Fruit fly (Drosophila melanogaster): ENCODE data around the gene Dhdds.

Dhdds gene

DNA sequence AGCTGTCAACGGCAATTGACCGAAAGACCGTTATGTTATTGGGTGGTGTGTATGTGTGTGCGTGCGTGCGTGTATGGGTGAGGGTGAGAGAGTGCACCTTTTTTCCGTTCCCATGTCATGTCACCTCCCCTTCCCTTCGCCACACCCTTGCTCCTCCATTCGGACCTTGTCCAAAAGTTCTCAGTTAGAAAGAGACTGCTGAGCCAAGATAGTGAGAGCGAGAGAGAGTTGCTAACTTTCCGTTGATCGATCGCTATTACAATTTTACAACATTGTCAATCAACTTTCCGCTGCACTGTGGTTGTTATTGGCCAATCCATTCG lies 5.3 kb upstream of the Dhdds start:
- TF ChIP-seq pan (optimal IDR thresholded peaks at IDR 0.05): no peak
- TF ChIP-seq h (GFP tag; optimal IDR thresholded peaks at IDR 0.05): peak; percentile 6
- TF ChIP-seq Jra (GFP tag; optimal IDR thresholded peaks at IDR 0.05): no peak
- TF ChIP-seq fru (GFP tag; optimal IDR thresholded peaks at IDR 0.05): peak; percentile 28

dm6 chrX:7937588-7938481 lies 4.7 kb upstream of the Dhdds start:
- TF ChIP-seq Sp1 (GFP tag; optimal IDR thresholded peaks at IDR 0.05) (peak; percentile 77), fru (GFP tag; optimal IDR thresholded peaks at IDR 0.05) (peak; percentile 87), Jra (GFP tag; optimal IDR thresholded peaks at IDR 0.05) (peak; percentile 59), GATAd (GFP tag; optimal IDR thresholded peaks at IDR 0.05) (no peak), sage (GFP tag; optimal IDR thresholded peaks at IDR 0.05) (no peak), h (GFP tag; optimal IDR thresholded peaks at IDR 0.05) (peak; percentile 70), ey (GFP tag; optimal IDR thresholded peaks at IDR 0.05) (peak; percentile 71), lola (GFP tag; optimal IDR thresholded peaks at IDR 0.05) (no peak), br (GFP tag; optimal IDR thresholded peaks at IDR 0.05) (peak; percentile 71), jim (GFP tag; optimal IDR thresholded peaks at IDR 0.05) (no peak), pan (optimal IDR thresholded peaks at IDR 0.05) (no peak), Mio (GFP tag; optimal IDR thresholded peaks at IDR 0.05) (no peak), usp (GFP tag; optimal IDR thresholded peaks at IDR 0.05) (no peak), CrebA (GFP tag; optimal IDR thresholded peaks at IDR 0.05; ENCODE audit: borderline replicate concordance) (no peak), foxo (GFP tag; optimal IDR thresholded peaks at IDR 0.05) (peak in 1 of 2 experiments; percentile 80), dl (GFP tag; optimal IDR thresholded peaks at IDR 0.05; ENCODE audit: insufficient read depth in 1 of 2, partially characterized antibody in 2 of 2) (peak in 1 of 2 experiments; percentile 23), brk (GFP tag; optimal IDR thresholded peaks at IDR 0.05) (no peak), sv (GFP tag; optimal IDR thresholded peaks at IDR 0.05) (peak; percentile 56), Abd-B (GFP tag; optimal IDR thresholded peaks at IDR 0.05) (no peak), tai (GFP tag; optimal IDR thresholded peaks at IDR 0.05) (no peak), Myc (optimal IDR thresholded peaks at IDR 0.05) (no peak), dmrt93B (GFP tag; optimal IDR thresholded peaks at IDR 0.05) (peak; percentile 75), dsf (GFP tag; optimal IDR thresholded peaks at IDR 0.05; ENCODE audit: borderline replicate concordance) (no peak), N (GFP tag; optimal IDR thresholded peaks at IDR 0.05) (peak; percentile 64), HLH106 (tag; optimal IDR thresholded peaks at IDR 0.05) (peak; percentile 74), Hr78 (GFP tag; optimal IDR thresholded peaks at IDR 0.05) (no peak), OdsH (GFP tag; optimal IDR thresholded peaks at IDR 0.05) (peak; percentile 66), Rel (GFP tag; optimal IDR thresholded peaks at IDR 0.05) (no peak), Rel (tag; optimal IDR thresholded peaks at IDR 0.05) (peak; percentile 53), Hnf4 (GFP tag; optimal IDR thresholded peaks at IDR 0.05) (peak; percentile 16), Hr83 (GFP tag; optimal IDR thresholded peaks at IDR 0.05; ENCODE audit: poor library complexity, severe bottlenecking) (peak; percentile 52), woc (GFP tag; optimal IDR thresholded peaks at IDR 0.05) (peak; percentile 75), Dif (GFP tag; optimal IDR thresholded peaks at IDR 0.05; ENCODE audit: partially characterized antibody) (peak; percentile 34), Dfd (GFP tag; optimal IDR thresholded peaks at IDR 0.05) (no peak), CG9705 (GFP tag; optimal IDR thresholded peaks at IDR 0.05) (peak; percentile 41), Vsx2 (GFP tag; optimal IDR thresholded peaks at IDR 0.05; ENCODE audit: partially characterized antibody) (no peak), psq (GFP tag; optimal IDR thresholded peaks at IDR 0.05) (peak; percentile 58), CG32264 (GFP tag; optimal IDR thresholded peaks at IDR 0.05) (peak; percentile 69), rgr (GFP tag; optimal IDR thresholded peaks at IDR 0.05) (peak; percentile 54)

Measured in whole organism, wandering third instar larva.